Worm (Caenorhabditis elegans): Measurements from ENCODE around the gene C03B1.4.

- TF ChIP-seq ceh-82 (tag; optimal IDR thresholded peaks at IDR 0.05) (no peak), C16A3.4 (tag; optimal IDR thresholded peaks at IDR 0.05) (no peak)
Measured at ce11 chrX:6369717-6370116, 5.4 kb downstream of the C03B1.4 start, which contains the start of gene C03B1.2.
